Fruit fly (Drosophila melanogaster) whole organism, pupa: ENCODE measurements around the gene apn.

Experiments
- CG10348 ChIP-seq: fragments of 200-800 bp; sonication (Bioruptor generic); IDR thresholded peaks from 2 replicates; pipeline ENCODE4 v1.3.6; 2022; ENCODE audit warnings: missing biosample characterization, missing genetic modification characterization
- CG13204 ChIP-seq: fragments of 200-800 bp; sonication (Bioruptor generic); optimal IDR thresholded peaks from 2 replicates; lab custom pipeline; 2018; ENCODE audit warnings: missing biosample characterization, mild to moderate bottlenecking, missing genetic modification characterization, moderate library complexity
- CG14655 ChIP-seq: fragments of 200-800 bp; sonication (Bioruptor generic); optimal IDR thresholded peaks from 3 replicates; lab custom pipeline; 2017; ENCODE audit warnings: mild to moderate bottlenecking, missing biosample characterization, missing genetic modification reagents, missing genetic modification characterization
- CG15710 ChIP-seq: fragments of 200-800 bp; sonication (Bioruptor generic); optimal IDR thresholded peaks from 2 replicates; lab custom pipeline; 2018; ENCODE audit warnings: missing biosample characterization, mild to moderate bottlenecking, missing genetic modification characterization, moderate library complexity
- CG17806 ChIP-seq: fragments of 200-800 bp; sonication (Bioruptor generic); optimal IDR thresholded peaks from 2 replicates; lab custom pipeline; 2018; ENCODE audit warnings: missing biosample characterization, mild to moderate bottlenecking, missing genetic modification characterization, moderate library complexity
- CG32121 ChIP-seq: fragments of 200-800 bp; sonication (Bioruptor generic); IDR thresholded peaks from 2 replicates; pipeline ENCODE4 v1.3.6; 2022; ENCODE audit warnings: missing biosample characterization, missing genetic modification characterization
- CG34367 ChIP-seq: fragments of 200-800 bp; sonication (Bioruptor generic); optimal IDR thresholded peaks from 2 replicates; lab custom pipeline; 2018; ENCODE audit warnings: missing biosample characterization, mild to moderate bottlenecking, missing genetic modification characterization
- CG4496 ChIP-seq: fragments of 200-800 bp; sonication (Bioruptor generic); IDR thresholded peaks from 3 replicates; pipeline ENCODE4 v1.3.6; 2022; ENCODE audit warnings: missing biosample characterization, missing genetic modification characterization
- D1 ChIP-seq: fragments of 200-800 bp; sonication (Bioruptor generic); optimal IDR thresholded peaks from 2 replicates; lab custom pipeline; 2018; ENCODE audit warnings: missing biosample characterization, mild to moderate bottlenecking, missing genetic modification characterization, moderate library complexity
- EcR ChIP-seq: fragments of 200-800 bp; sonication (Bioruptor generic); optimal IDR thresholded peaks from 3 replicates; lab custom pipeline; 2019; ENCODE audit warnings: missing biosample characterization, missing genetic modification characterization, mild to moderate bottlenecking, moderate library complexity, missing genetic modification reagents
- Pif1A ChIP-seq: fragments of 200-800 bp; sonication (Bioruptor generic); optimal IDR thresholded peaks from 3 replicates; lab custom pipeline; 2016; ENCODE audit warnings: missing biosample characterization, missing genetic modification characterization
- Pif1B ChIP-seq: fragments of 200-800 bp; sonication (Bioruptor generic); optimal IDR thresholded peaks from 3 replicates; lab custom pipeline; 2016; ENCODE audit warnings: missing biosample characterization, missing genetic modification characterization
- Snoo ChIP-seq: fragments of 200-800 bp; sonication (Bioruptor generic); optimal IDR thresholded peaks from 3 replicates; lab custom pipeline; 2017; ENCODE audit warnings: missing biosample characterization, mild to moderate bottlenecking, missing genetic modification characterization, inconsistent platforms
- gl ChIP-seq: fragments of 200-800 bp; sonication (Bioruptor generic); optimal IDR thresholded peaks from 2 replicates; lab custom pipeline; 2018; ENCODE audit warnings: missing biosample characterization, mild to moderate bottlenecking, missing genetic modification characterization

DNA sequence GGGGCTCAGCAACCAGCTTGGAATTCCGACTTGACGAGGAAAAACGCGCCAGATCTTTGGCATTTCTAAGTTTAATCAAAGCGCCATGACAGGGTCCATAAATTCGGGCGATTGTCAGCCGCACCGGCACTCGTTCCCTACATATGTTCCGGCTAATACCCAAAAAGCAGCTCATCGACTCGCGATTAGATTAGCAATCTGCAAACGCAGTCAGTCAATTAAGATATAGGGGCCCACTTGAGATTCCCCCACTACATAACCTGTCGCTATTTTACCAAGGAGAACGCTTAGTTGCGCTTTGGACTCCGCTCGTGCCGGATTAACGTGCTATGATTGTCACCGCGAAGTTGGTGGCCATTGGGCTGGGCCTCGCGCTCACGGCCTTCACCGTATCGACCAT, 5.8 kb upstream of the apn start, which contains the start of gene CG8773:
- TF ChIP-seq EcR (GFP tag; lab: Kevin White, UChicago) (no peak), CG13204 (GFP tag; lab: Kevin White, UChicago) (no peak), Pif1A (GFP tag; lab: Kevin White, UChicago) (no peak), gl (tag; lab: Kevin White, UChicago) (no peak), CG10348 (GFP tag; lab: Robert Waterston, UW) (no peak), CG15710 (tag; lab: Kevin White, UChicago) (no peak), Snoo (tag; lab: Kevin White, UChicago) (no peak), CG32121 (no peak), CG34367 (no peak), Pif1B (GFP tag; lab: Kevin White, UChicago) (no peak), CG17806 (tag; lab: Kevin White, UChicago) (no peak), CG4496 (no peak), D1 (no peak), CG14655 (no peak)
